Worm (Caenorhabditis elegans) whole organism, L1 larva: Measurements from ENCODE around the gene T04C12.1.

Source experiments
- C04F5.9 ChIP-seq: sonication (generic microtip); optimal IDR thresholded peaks from 2 replicates; lab custom pipeline; 2016; ENCODE audit warnings: missing genetic modification characterization, missing compliant biosample characterization
- F16B12.6 ChIP-seq: fragments of 150-350 bp; optimal IDR thresholded peaks from 2 replicates; lab custom pipeline; 2014; ENCODE audit warnings: missing biosample characterization, missing genetic modification characterization
- aha-1 ChIP-seq: fragments of 150-350 bp; optimal IDR thresholded peaks from 2 replicates; lab custom pipeline; 2014; ENCODE audit warnings: missing biosample characterization, missing genetic modification characterization
- aly-2 ChIP-seq: fragments of 150-350 bp; optimal IDR thresholded peaks from 2 replicates; lab custom pipeline; 2014; ENCODE audit warnings: missing biosample characterization, missing genetic modification characterization
- blmp-1 ChIP-seq: fragments of 150-350 bp; optimal IDR thresholded peaks from 2 replicates; lab custom pipeline; 2014; ENCODE audit warnings: missing biosample characterization, missing genetic modification characterization
- ceh-63 ChIP-seq: fragments of 200-800 bp; sonication (Bioruptor generic); optimal IDR thresholded peaks from 2 replicates; lab custom pipeline; 2018; ENCODE audit warnings: mild to moderate bottlenecking, missing genetic modification characterization, missing compliant biosample characterization
- ceh-8 ChIP-seq: fragments of 200-800 bp; sonication (Bioruptor generic); optimal IDR thresholded peaks from 2 replicates; lab custom pipeline; 2018; ENCODE audit warnings: mild to moderate bottlenecking, missing genetic modification characterization, moderate library complexity, missing compliant biosample characterization
- ceh-82 ChIP-seq, 3 experiments: fragments of 150-350 bp in 1 of 3; sonication (generic microtip) in 2 of 3; optimal IDR thresholded peaks; 2 replicates each; lab custom pipeline; 2014 to 2017; ENCODE audit warnings: missing biosample characterization in 3 of 3, missing genetic modification characterization in 3 of 3
- ceh-88 ChIP-seq: fragments of 200-800 bp; sonication (Bioruptor generic); IDR thresholded peaks from 2 replicates; pipeline ENCODE4 v1.3.6; 2022; ENCODE audit warnings: missing genetic modification characterization, missing compliant biosample characterization
- ceh-90 ChIP-seq: sonication (generic microtip); optimal IDR thresholded peaks from 2 replicates; lab custom pipeline; 2016; ENCODE audit warnings: missing genetic modification characterization, missing compliant biosample characterization
- ces-1 ChIP-seq: fragments of 150-350 bp; optimal IDR thresholded peaks from 2 replicates; lab custom pipeline; 2014; ENCODE audit warnings: missing biosample characterization, missing genetic modification reagents, missing genetic modification characterization
- dpl-1 ChIP-seq, 3 experiments: fragments of 150-350 bp in 2 of 3; sonication (generic microtip) in 1 of 3; optimal IDR thresholded peaks; 2 replicates each; lab custom pipeline; 2014 to 2017; ENCODE audit warnings: missing biosample characterization in 3 of 3, missing genetic modification characterization in 3 of 3, missing genetic modification reagents in 3 of 3
- dsc-1 ChIP-seq: sonication (generic microtip); optimal IDR thresholded peaks from 2 replicates; lab custom pipeline; 2016; ENCODE audit warnings: mild to moderate bottlenecking, missing genetic modification characterization, missing compliant biosample characterization
- efl-3 ChIP-seq: fragments of 200-800 bp; sonication (Bioruptor generic); optimal IDR thresholded peaks from 2 replicates; lab custom pipeline; 2018; ENCODE audit warnings: mild to moderate bottlenecking, missing genetic modification characterization, missing compliant biosample characterization
- egl-13 ChIP-seq: sonication (generic microtip); optimal IDR thresholded peaks from 2 replicates; lab custom pipeline; 2016; ENCODE audit warnings: missing genotype, missing genetic modification reagents, missing genetic modification characterization, missing compliant biosample characterization
- ets-5 ChIP-seq: fragments of 200-800 bp; sonication (Bioruptor generic); IDR thresholded peaks from 2 replicates; pipeline ENCODE4 v1.3.6; 2022; ENCODE audit warnings: missing genetic modification characterization, missing compliant biosample characterization
- fkh-4 ChIP-seq: sonication (generic microtip); optimal IDR thresholded peaks from 2 replicates; lab custom pipeline; 2016; ENCODE audit warnings: missing compliant biosample characterization, missing genetic modification characterization, borderline replicate concordance
- fkh-8 ChIP-seq: sonication (generic microtip); optimal IDR thresholded peaks from 2 replicates; lab custom pipeline; 2016; ENCODE audit warnings: mild to moderate bottlenecking, missing genetic modification characterization, missing compliant biosample characterization
- fos-1 ChIP-seq: fragments of 150-350 bp; optimal IDR thresholded peaks from 2 replicates; lab custom pipeline; 2014; ENCODE audit warnings: missing biosample characterization, missing genetic modification characterization
- grh-1 ChIP-seq: fragments of 200-800 bp; sonication (Bioruptor generic); IDR thresholded peaks from 2 replicates; pipeline ENCODE4 v1.3.6; 2022; ENCODE audit warnings: missing genetic modification reagents, missing genetic modification characterization, missing compliant biosample characterization
- hlh-4 ChIP-seq: sonication (generic microtip); optimal IDR thresholded peaks from 2 replicates; lab custom pipeline; 2016; ENCODE audit warnings: mild to moderate bottlenecking, missing genetic modification characterization, missing compliant biosample characterization
- hpl-2 ChIP-seq: fragments of 150-350 bp; optimal IDR thresholded peaks from 2 replicates; lab custom pipeline; 2014; ENCODE audit warnings: missing biosample characterization, missing genetic modification reagents, missing genetic modification characterization
- isw-1 ChIP-seq: fragments of 200-800 bp; sonication (Bioruptor generic); IDR thresholded peaks from 2 replicates; pipeline ENCODE4 v1.3.6; 2022; ENCODE audit warnings: missing genetic modification characterization, missing compliant biosample characterization
- lin-13 ChIP-seq: fragments of 150-350 bp; optimal IDR thresholded peaks from 2 replicates; lab custom pipeline; 2014; ENCODE audit warnings: missing biosample characterization, missing genetic modification reagents, missing genetic modification characterization
- lin-14 ChIP-seq: fragments of 200-800 bp; sonication (Bioruptor generic); optimal IDR thresholded peaks from 2 replicates; lab custom pipeline; 2018; ENCODE audit warnings: mild to moderate bottlenecking, missing genetic modification characterization, moderate library complexity, missing compliant biosample characterization
- lin-15B ChIP-seq: fragments of 150-350 bp; sonication (generic microtip); optimal IDR thresholded peaks from 3 replicates; lab custom pipeline; 2014; ENCODE audit warnings: missing biosample characterization, missing genetic modification characterization
- lin-35 ChIP-seq, 2 experiments: fragments of 150-350 bp; optimal IDR thresholded peaks; 2 replicates each; lab custom pipeline; 2014; ENCODE audit warnings: missing biosample characterization in 2 of 2, missing genetic modification characterization in 2 of 2, missing genetic modification reagents in 2 of 2
- lin-39 ChIP-seq: fragments of 150-350 bp; optimal IDR thresholded peaks from 2 replicates; lab custom pipeline; 2014; ENCODE audit warnings: missing biosample characterization, missing genetic modification reagents, missing genetic modification characterization
- lir-3 ChIP-seq: sonication (generic microtip); optimal IDR thresholded peaks from 2 replicates; lab custom pipeline; 2016; ENCODE audit warnings: mild to moderate bottlenecking, missing genetic modification characterization, moderate library complexity, missing compliant biosample characterization; ENCODE audit not compliant: poor library complexity
- lsy-2 ChIP-seq, 2 experiments: fragments of 150-350 bp; optimal IDR thresholded peaks; 2 replicates each; lab custom pipeline; 2014; ENCODE audit warnings: missing biosample characterization in 2 of 2, missing genetic modification characterization in 2 of 2
- mab-9 ChIP-seq: fragments of 200-800 bp; sonication (Bioruptor generic); IDR thresholded peaks from 2 replicates; pipeline ENCODE4 v1.3.6; 2022; ENCODE audit warnings: missing genetic modification reagents, missing genetic modification characterization, missing compliant biosample characterization
- mef-2 ChIP-seq: fragments of 150-350 bp; optimal IDR thresholded peaks from 2 replicates; lab custom pipeline; 2014; ENCODE audit warnings: missing biosample characterization, missing genetic modification characterization
- nhr-12 ChIP-seq: sonication (generic microtip); optimal IDR thresholded peaks from 2 replicates; lab custom pipeline; 2017; ENCODE audit warnings: missing biosample characterization, missing genetic modification characterization
- nhr-19 ChIP-seq: fragments of 200-800 bp; sonication (Bioruptor generic); conservative IDR thresholded peaks from 2 replicates; pipeline ENCODE4 v1.3.6; 2022; ENCODE audit warnings: missing genetic modification characterization, missing compliant biosample characterization
- nhr-237 ChIP-seq: fragments of 150-350 bp; optimal IDR thresholded peaks from 2 replicates; lab custom pipeline; 2014; ENCODE audit warnings: missing biosample characterization, missing genetic modification characterization
- nhr-76 ChIP-seq: sonication (generic microtip); optimal IDR thresholded peaks from 2 replicates; lab custom pipeline; 2017; ENCODE audit warnings: missing biosample characterization, missing genetic modification characterization
- nhr-77 ChIP-seq: fragments of 150-350 bp; optimal IDR thresholded peaks from 2 replicates; lab custom pipeline; 2014; ENCODE audit warnings: missing biosample characterization, missing genetic modification characterization
- nhr-84 ChIP-seq: sonication (generic microtip); optimal IDR thresholded peaks from 2 replicates; lab custom pipeline; 2017; ENCODE audit warnings: missing biosample characterization, missing genetic modification characterization
- nhr-85 ChIP-seq: sonication (generic microtip); peaks from one replicate; lab custom pipeline; 2016; ENCODE audit warnings: missing genetic modification characterization, inconsistent platforms, missing compliant biosample characterization
- nhr-90 ChIP-seq: sonication (generic microtip); optimal IDR thresholded peaks from 2 replicates; lab custom pipeline; 2016; ENCODE audit warnings: mild to moderate bottlenecking, missing genetic modification characterization, missing compliant biosample characterization; ENCODE audit not compliant: poor library complexity
- pag-3 ChIP-seq: sonication (generic microtip); optimal IDR thresholded peaks from 2 replicates; lab custom pipeline; 2017; ENCODE audit warnings: missing genetic modification characterization, mild to moderate bottlenecking, missing compliant biosample characterization, antibody characterized with exemption, borderline replicate concordance; ENCODE audit not compliant: insufficient read depth
- pax-3 ChIP-seq: fragments of 200-800 bp; sonication (Bioruptor generic); optimal IDR thresholded peaks from 2 replicates; lab custom pipeline; 2018; ENCODE audit warnings: mild to moderate bottlenecking, missing genetic modification characterization, moderate library complexity, missing compliant biosample characterization
- skn-1 ChIP-seq: fragments of 150-350 bp; optimal IDR thresholded peaks from 2 replicates; lab custom pipeline; 2014; ENCODE audit warnings: missing biosample characterization, missing genetic modification characterization
- snpc-4 ChIP-seq: fragments of 150-350 bp; optimal IDR thresholded peaks from 2 replicates; lab custom pipeline; 2014; ENCODE audit warnings: missing biosample characterization, missing genetic modification characterization
- sptf-1 ChIP-seq: fragments of 150-350 bp; optimal IDR thresholded peaks from 2 replicates; lab custom pipeline; 2014; ENCODE audit warnings: missing biosample characterization, missing genetic modification characterization
- sup-37 ChIP-seq: fragments of 200-800 bp; sonication (Bioruptor generic); optimal IDR thresholded peaks from 2 replicates; lab custom pipeline; 2018; ENCODE audit warnings: mild to moderate bottlenecking, missing genetic modification characterization, missing compliant biosample characterization
- swsn-7 ChIP-seq: sonication (generic microtip); optimal IDR thresholded peaks from 2 replicates; lab custom pipeline; 2016; ENCODE audit warnings: missing genetic modification characterization, missing compliant biosample characterization
- tbx-2 ChIP-seq: sonication (generic microtip); optimal IDR thresholded peaks from 2 replicates; lab custom pipeline; 2016; ENCODE audit warnings: missing genetic modification characterization, missing compliant biosample characterization
- unc-130 ChIP-seq: fragments of 150-350 bp; optimal IDR thresholded peaks from 2 replicates; lab custom pipeline; 2017; ENCODE audit warnings: missing biosample characterization, missing genetic modification characterization, inconsistent platforms
- unc-86 ChIP-seq: sonication (generic microtip); optimal IDR thresholded peaks from 2 replicates; lab custom pipeline; 2016; ENCODE audit warnings: missing genetic modification characterization, missing compliant biosample characterization
- unc-98 ChIP-seq: fragments of 200-800 bp; sonication (Bioruptor generic); IDR thresholded peaks from 2 replicates; pipeline ENCODE4 v1.3.6; 2022; ENCODE audit warnings: missing genetic modification characterization, missing compliant biosample characterization
- zip-4 ChIP-seq: fragments of 200-800 bp; sonication (Bioruptor generic); optimal IDR thresholded peaks from 2 replicates; lab custom pipeline; 2018; ENCODE audit warnings: mild to moderate bottlenecking, missing genetic modification characterization, moderate library complexity, missing compliant biosample characterization
- ztf-11 ChIP-seq, 2 experiments: sonication (generic microtip); optimal IDR thresholded peaks; 2 replicates each; lab custom pipeline; 2016 to 2017; ENCODE audit warnings: missing genetic modification characterization in 2 of 2, missing biosample characterization in 1 of 2, missing compliant biosample characterization in 1 of 2
- ztf-4 ChIP-seq: fragments of 150-350 bp; optimal IDR thresholded peaks from 2 replicates; lab custom pipeline; 2014; ENCODE audit warnings: missing biosample characterization, missing genetic modification characterization

T04C12.1 gene

DNA sequence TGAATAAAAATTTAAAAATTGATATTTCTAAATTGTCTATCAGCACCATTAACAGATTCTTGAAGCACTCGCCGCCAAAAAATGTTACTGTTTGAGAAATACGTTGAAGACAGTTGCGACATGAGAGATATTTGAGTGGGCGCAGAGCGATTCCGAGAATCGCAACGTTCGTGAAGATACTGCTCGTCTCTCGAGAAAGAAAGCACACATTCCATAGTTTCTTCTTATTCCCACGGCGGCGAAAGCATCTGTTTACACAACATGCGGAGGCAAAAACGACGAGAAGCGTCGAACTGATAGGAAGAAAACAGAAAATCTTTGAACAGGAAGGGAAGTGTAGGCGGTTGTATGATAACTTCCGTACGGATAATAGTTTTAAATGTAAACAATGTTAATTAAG is 23.4 kb upstream of the T04C12.1 start (continued):
- TF ChIP-seq lsy-2 (tag; optimal IDR thresholded peaks at IDR 0.05; lab: Kevin White, UChicago) (peak; percentile 32 to 44), C04F5.9 (tag; lab: Kevin White, UChicago) (no peak), pax-3 (tag; lab: Kevin White, UChicago) (no peak), nhr-12 (tag; lab: Kevin White, UChicago) (no peak), nhr-237 (tag; lab: Kevin White, UChicago) (no peak), fkh-8 (tag; lab: Kevin White, UChicago) (no peak), ztf-11 (tag; optimal IDR thresholded peaks at IDR 0.05; lab: Kevin White, UChicago) (no peak), ceh-90 (tag; lab: Kevin White, UChicago) (no peak), egl-13 (tag; lab: Kevin White, UChicago) (no peak), aly-2 (tag; lab: Kevin White, UChicago) (peak; percentile 96), zip-4 (GFP tag; lab: Kevin White, UChicago) (no peak), lin-35 (GFP tag; optimal IDR thresholded peaks at IDR 0.05; lab: Kevin White, UChicago) (no peak), dpl-1 (GFP tag; optimal IDR thresholded peaks at IDR 0.05; lab: Kevin White, UChicago) (no peak), ztf-4 (tag; lab: Kevin White, UChicago) (peak; percentile 81), fos-1 (tag; lab: Kevin White, UChicago) (peak; percentile 12), nhr-76 (no peak), mef-2 (tag; lab: Kevin White, UChicago) (no peak), hlh-4 (tag; lab: Kevin White, UChicago) (no peak), pag-3 (tag; lab: Kevin White, UChicago) (peak; percentile 40), skn-1 (tag; lab: Kevin White, UChicago) (no peak), grh-1 (GFP tag; lab: Robert Waterston, UW) (no peak), nhr-85 (tag; lab: Kevin White, UChicago) (no peak), unc-98 (no peak), lin-39 (tag; lab: Kevin White, UChicago) (peak; percentile 23), sptf-1 (tag; lab: Kevin White, UChicago) (no peak), sup-37 (GFP tag; lab: Kevin White, UChicago) (peak; percentile 71), ceh-63 (GFP tag; lab: Kevin White, UChicago) (no peak), snpc-4 (tag; lab: Kevin White, UChicago) (no peak), nhr-77 (tag; lab: Kevin White, UChicago) (peak; percentile 78), nhr-19 (GFP tag; lab: Robert Waterston, UW) (peak; percentile 84), ceh-88 (GFP tag; lab: Robert Waterston, UW) (no peak), ces-1 (no peak), fkh-4 (tag; lab: Kevin White, UChicago) (no peak), lin-14 (GFP tag; lab: Kevin White, UChicago) (peak; percentile 88), nhr-90 (tag; lab: Kevin White, UChicago) (peak; percentile 24), isw-1 (no peak), unc-86 (tag; lab: Kevin White, UChicago) (no peak), dsc-1 (tag; lab: Kevin White, UChicago) (peak; percentile 67), lir-3 (tag; lab: Kevin White, UChicago) (peak; percentile 21), mab-9 (GFP tag; lab: Robert Waterston, UW) (no peak), hpl-2 (GFP tag; lab: Kevin White, UChicago) (no peak), nhr-84 (tag; lab: Kevin White, UChicago) (no peak), lin-13 (GFP tag; lab: Kevin White, UChicago) (peak; percentile 14), aha-1 (tag; lab: Kevin White, UChicago) (no peak), F16B12.6 (no peak), ets-5 (GFP tag; lab: Robert Waterston, UW) (no peak), unc-130 (tag; lab: Kevin White, UChicago) (peak; percentile 35), ceh-8 (GFP tag; lab: Kevin White, UChicago) (no peak), efl-3 (GFP tag; lab: Kevin White, UChicago) (no peak), blmp-1 (tag; lab: Kevin White, UChicago) (no peak), tbx-2 (tag; lab: Kevin White, UChicago) (peak; percentile 58), ceh-82 (tag; optimal IDR thresholded peaks at IDR 0.05; lab: Kevin White, UChicago) (peak; percentile 1 to 55 (median 34)), lin-15B (tag; lab: Kevin White, UChicago) (no peak), swsn-7 (peak; percentile 68)
